Worm (Caenorhabditis elegans): Measurements from ENCODE around the gene zgpa-1.

DNA sequence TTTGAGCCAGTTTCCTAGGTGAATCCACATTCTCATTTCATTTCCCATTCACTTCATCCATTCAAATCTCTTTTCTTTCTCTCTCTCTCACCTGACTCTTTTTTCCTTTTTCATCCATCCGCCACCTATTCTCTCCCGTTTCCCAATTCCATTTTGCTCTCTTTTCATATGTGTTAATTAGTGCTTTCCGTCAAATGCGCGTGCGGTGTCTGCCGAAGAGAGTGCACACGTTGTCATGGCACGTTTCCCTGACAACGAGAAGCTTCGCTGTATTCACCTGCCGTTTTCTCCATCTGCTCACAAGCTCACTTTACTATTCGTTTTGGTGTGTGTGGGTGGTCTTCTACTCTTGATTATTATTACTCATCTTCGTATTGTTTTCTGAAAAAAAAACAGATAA lies 27.3 kb upstream of the zgpa-1 start:
- TF ChIP-seq W03F9.2 (tag; optimal IDR thresholded peaks at IDR 0.05), result no peak
- TF ChIP-seq him-1 (tag; optimal IDR thresholded peaks at IDR 0.05), result no peak

All from whole organism, L4/young adult.